Worm (Caenorhabditis elegans): ENCODE results near the gene C06E4.6.
A peak's percentile ranks its signal among the peaks of the same experiment; 100 is the strongest.
"Not testable (repeated sequence)": the region's sequence is repeated elsewhere in the genome, so short reads cannot be mapped to it uniquely, and the experiment has no call there.

The C06E4.6 gene

ce11 chrIV:7254690-7255089 lies 3.4 kb downstream of the C06E4.6 start, which contains the start of gene C06E4.5:
Gene C06E4.5, plus strand, starts transcription at chrIV:7254990.
- TF ChIP-seq nhr-6 (tag; optimal IDR thresholded peaks at IDR 0.05); ZK546.5 (tag; optimal IDR thresholded peaks at IDR 0.05); Y75B8A.6 (GFP tag; IDR thresholded peaks at IDR 0.05): not testable (repeated sequence)

ce11 chrIV:7253271-7253670 lies 4.8 kb downstream of the C06E4.6 start:
- TF ChIP-seq F49E8.2 (tag; optimal IDR thresholded peaks at IDR 0.05; ENCODE audit: borderline replicate concordance) = peak; percentile 15
- peak; percentile 1 for TF ChIP-seq mes-2 (tag; optimal IDR thresholded peaks at IDR 0.05; ENCODE audit: poor library complexity, severe bottlenecking)
- no peak for TF ChIP-seq D1046.2 (GFP tag; IDR thresholded peaks at IDR 0.05)

ce11 chrIV:7250158-7250557 lies 7.9 kb downstream of the C06E4.6 start, which contains the start of gene D2024.18:
Gene D2024.18, plus strand, starts transcription at chrIV:7250458.
- no peak for TF ChIP-seq daf-12 (tag; optimal IDR thresholded peaks at IDR 0.05)
- no peak for TF ChIP-seq zag-1 (tag; optimal IDR thresholded peaks at IDR 0.05)
- TF ChIP-seq dpl-1 (GFP tag; optimal IDR thresholded peaks at IDR 0.05) = no peak
- no peak for TF ChIP-seq set-16 (GFP tag; IDR thresholded peaks at IDR 0.05)
- no peak for TF ChIP-seq F49E8.2 (tag; optimal IDR thresholded peaks at IDR 0.05; ENCODE audit: borderline replicate concordance)
- TF ChIP-seq aly-2 (tag; optimal IDR thresholded peaks at IDR 0.05) = no peak
- no peak for TF ChIP-seq unc-39 (tag; optimal IDR thresholded peaks at IDR 0.05)
- no peak for TF ChIP-seq nhr-42 (GFP tag; IDR thresholded peaks at IDR 0.05)
- TF ChIP-seq tra-1 (GFP tag; IDR thresholded peaks at IDR 0.05) = no peak
- TF ChIP-seq cey-2 (tag; optimal IDR thresholded peaks at IDR 0.05; ENCODE audit: borderline replicate concordance, insufficient read depth) = no peak
- no peak for TF ChIP-seq hlh-11 (tag; optimal IDR thresholded peaks at IDR 0.05)
- no peak for TF ChIP-seq lin-13 (GFP tag; optimal IDR thresholded peaks at IDR 0.05)
- no peak for TF ChIP-seq dmd-8 (GFP tag; IDR thresholded peaks at IDR 0.05)
- no peak for TF ChIP-seq nhr-77 (tag; optimal IDR thresholded peaks at IDR 0.05)
- TF ChIP-seq nhr-48 (tag; optimal IDR thresholded peaks at IDR 0.05) = no peak
- no peak for TF ChIP-seq ztf-11 (tag; optimal IDR thresholded peaks at IDR 0.05)
- no peak for TF ChIP-seq php-3 (GFP tag; IDR thresholded peaks at IDR 0.05)

- TF ChIP-seq nhr-48 (tag; optimal IDR thresholded peaks at IDR 0.05); dpl-1 (GFP tag; optimal IDR thresholded peaks at IDR 0.05); sdz-12 (GFP tag; optimal IDR thresholded peaks at IDR 0.05): not testable (repeated sequence)
These were observed 10.9 kb downstream of the C06E4.6 start, which contains the start of gene D2024.1 for ce11 chrIV:7247243-7247642. Gene D2024.1, plus strand, starts transcription at chrIV:7247543.

DNA sequence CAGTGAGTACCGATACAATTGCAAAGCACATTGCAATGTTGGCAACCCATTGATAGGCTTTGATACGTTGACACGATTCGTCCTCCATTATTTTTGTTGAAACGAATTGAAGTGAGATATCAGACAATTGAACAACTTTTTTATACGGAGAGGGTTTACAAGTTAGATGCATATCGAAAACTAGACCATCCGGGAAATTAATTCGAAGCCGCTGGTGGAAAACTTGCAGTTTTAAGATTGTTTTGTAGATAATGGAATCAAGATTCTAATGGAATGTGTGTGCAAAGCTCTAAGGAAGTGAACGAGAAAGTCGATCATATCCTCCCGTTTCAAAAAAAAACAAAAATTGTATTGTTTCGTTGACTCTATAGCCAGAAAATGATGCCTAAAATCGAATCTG lies 11.6 kb downstream of the C06E4.6 start, which contains the start of gene col-114:
Gene col-114 (minus strand): TSS at position 101 of the 400 bp plus-strand sequence.
- TF ChIP-seq ceh-20 (GFP tag; IDR thresholded peaks at IDR 0.05) (no peak), saeg-2 (GFP tag; IDR thresholded peaks at IDR 0.05) (no peak), dmd-6 (GFP tag; IDR thresholded peaks at IDR 0.05) (no peak), lir-3 (tag; optimal IDR thresholded peaks at IDR 0.05) (no peak), vab-7 (GFP tag; IDR thresholded peaks at IDR 0.05) (no peak), hif-1 (tag; optimal IDR thresholded peaks at IDR 0.05) (no peak), nhr-76 (tag; optimal IDR thresholded peaks at IDR 0.05) (no peak), dpl-1 (GFP tag; optimal IDR thresholded peaks at IDR 0.05) (no peak), F49E8.2 (tag; optimal IDR thresholded peaks at IDR 0.05; ENCODE audit: borderline replicate concordance) (no peak)

DNA sequence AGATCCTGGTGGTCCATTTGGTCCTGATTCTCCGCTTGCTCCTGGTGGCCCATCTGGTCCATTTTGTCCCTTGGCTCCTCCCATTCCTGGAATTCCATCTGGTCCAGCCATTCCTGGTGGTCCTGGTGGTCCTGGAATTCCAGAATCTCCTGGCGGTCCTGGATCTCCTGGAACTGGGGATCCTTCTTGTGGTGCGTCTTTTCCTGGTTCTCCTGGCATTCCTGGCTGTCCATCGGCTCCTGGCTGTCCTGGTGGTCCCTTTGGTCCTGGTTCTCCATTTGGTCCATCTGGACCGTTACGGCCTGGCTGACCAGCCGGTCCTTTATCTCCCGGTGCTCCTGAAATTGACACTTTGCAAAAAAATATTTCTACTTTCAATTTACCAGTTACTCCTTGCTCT lies 12.5 kb downstream of the C06E4.6 start:
- TF ChIP-seq fos-1 (tag; optimal IDR thresholded peaks at IDR 0.05) (no peak), mep-1 (tag; optimal IDR thresholded peaks at IDR 0.05) (no peak), attf-4 (tag; optimal IDR thresholded peaks at IDR 0.05) (no peak), egl-43 (GFP tag; IDR thresholded peaks at IDR 0.05) (0 out of 2 replicates have a peak, but pooled peaks have one; percentile 18), set-16 (GFP tag; IDR thresholded peaks at IDR 0.05) (peak; percentile 85), aha-1 (tag) (peak; percentile 41), unc-130 (GFP tag; optimal IDR thresholded peaks at IDR 0.05) (no peak), lin-38 (GFP tag; IDR thresholded peaks at IDR 0.05) (no peak), pqm-1 (tag; optimal IDR thresholded peaks at IDR 0.05) (no peak)

All from whole organism, L4 larva.